Fruit fly (Drosophila melanogaster) whole organism, embryonic: ENCODE measurements around the gene CG15449.

Experiments used
- CG10979 ChIP-seq: fragments of 200-800 bp; sonication (Bioruptor generic); optimal IDR thresholded peaks from 2 replicates; lab custom pipeline; 2018; ENCODE audit warnings: missing biosample characterization, mild to moderate bottlenecking, missing genetic modification characterization, moderate library complexity
- CG15601 ChIP-seq: fragments of 200-800 bp; sonication (Bioruptor generic); optimal IDR thresholded peaks from 3 replicates; lab custom pipeline; 2019; ENCODE audit warnings: missing biosample characterization, mild to moderate bottlenecking, missing genetic modification characterization, moderate library complexity
- CG17568 ChIP-seq: fragments of 200-800 bp; sonication (Bioruptor generic); optimal IDR thresholded peaks from 2 replicates; lab custom pipeline; 2018; ENCODE audit warnings: missing biosample characterization, mild to moderate bottlenecking, missing genetic modification characterization, moderate library complexity
- CG31388 ChIP-seq: fragments of 200-800 bp; sonication (Bioruptor generic); optimal IDR thresholded peaks from 2 replicates; lab custom pipeline; 2016; ENCODE audit warnings: missing biosample characterization, missing genetic modification characterization
- CG4707 ChIP-seq: fragments of 200-800 bp; sonication (Bioruptor generic); optimal IDR thresholded peaks from 2 replicates; lab custom pipeline; 2018; ENCODE audit warnings: missing biosample characterization, mild to moderate bottlenecking, missing genetic modification characterization, moderate library complexity
- CG4730 ChIP-seq: fragments of 200-800 bp; sonication (Bioruptor generic); IDR thresholded peaks from 2 replicates; pipeline ENCODE4 v1.3.6; 2022; ENCODE audit warnings: missing biosample characterization, missing genetic modification characterization
- CG6765 ChIP-seq: fragments of 200-800 bp; sonication (Bioruptor generic); optimal IDR thresholded peaks from 3 replicates; lab custom pipeline; 2017; ENCODE audit warnings: missing biosample characterization, mild to moderate bottlenecking, missing genetic modification characterization
- CG8765 ChIP-seq: fragments of 200-800 bp; sonication (Bioruptor generic); IDR thresholded peaks from 2 replicates; pipeline ENCODE4 v1.3.6; 2022; ENCODE audit warnings: missing biosample characterization, missing genetic modification characterization
- GATAe ChIP-seq: fragments of 200-800 bp; sonication (Bioruptor generic); conservative IDR thresholded peaks from 2 replicates; pipeline ENCODE4 v1.3.6; 2022; ENCODE audit warnings: missing biosample characterization, missing genetic modification characterization
- HHEX ChIP-seq: fragments of 200-800 bp; sonication (Bioruptor generic); optimal IDR thresholded peaks from 3 replicates; lab custom pipeline; 2017; ENCODE audit warnings: missing biosample characterization, mild to moderate bottlenecking, missing genetic modification characterization, missing genetic modification reagents
- Hey ChIP-seq: fragments of 200-800 bp; sonication (Bioruptor generic); optimal IDR thresholded peaks from 3 replicates; lab custom pipeline; 2018; ENCODE audit warnings: missing biosample characterization, mild to moderate bottlenecking, missing genetic modification characterization
- Kr ChIP-seq: fragments of 200-800 bp; sonication (Bioruptor generic); optimal IDR thresholded peaks from 2 replicates; lab custom pipeline; 2017; ENCODE audit warnings: missing biosample characterization, mild to moderate bottlenecking, missing genetic modification characterization
- NC2β ChIP-seq: fragments of 200-800 bp; sonication (Bioruptor generic); optimal IDR thresholded peaks from 2 replicates; lab custom pipeline; 2016; ENCODE audit warnings: missing biosample characterization, missing genetic modification characterization
- Opbp ChIP-seq: fragments of 200-800 bp; sonication (Bioruptor generic); IDR thresholded peaks from 3 replicates; pipeline ENCODE4 v1.3.6; 2022; ENCODE audit warnings: missing biosample characterization, missing genetic modification characterization; ENCODE audit not compliant: partially characterized antibody
- ab ChIP-seq: fragments of 200-800 bp; sonication (Bioruptor generic); optimal IDR thresholded peaks from 2 replicates; lab custom pipeline; 2016; ENCODE audit warnings: missing biosample characterization, missing genetic modification characterization
- ase ChIP-seq: fragments of 200-800 bp; sonication (Bioruptor generic); IDR thresholded peaks from 3 replicates; pipeline ENCODE4 v1.3.6; 2022; ENCODE audit warnings: missing biosample characterization, missing genetic modification characterization
- ash1 ChIP-seq: fragments of 200-800 bp; sonication (Bioruptor generic); optimal IDR thresholded peaks from 2 replicates; lab custom pipeline; 2018; ENCODE audit warnings: missing biosample characterization, mild to moderate bottlenecking, missing genetic modification characterization
- cas ChIP-seq: fragments of 200-800 bp; sonication (Bioruptor generic); IDR thresholded peaks from 2 replicates; pipeline ENCODE4 v1.3.6; 2022; ENCODE audit warnings: missing biosample characterization, missing genetic modification characterization
- chif ChIP-seq, 2 experiments: fragments of 200-800 bp; sonication (Bioruptor generic); optimal IDR thresholded peaks; 3 replicates each; lab custom pipeline; 2016; ENCODE audit warnings: missing biosample characterization in 2 of 2, missing genetic modification characterization in 2 of 2
- dmrt11E ChIP-seq: fragments of 200-800 bp; sonication (Bioruptor generic); optimal IDR thresholded peaks from 3 replicates; lab custom pipeline; 2018; ENCODE audit warnings: missing biosample characterization, mild to moderate bottlenecking, missing genetic modification characterization, moderate library complexity
- dmrt99B ChIP-seq: fragments of 200-800 bp; sonication (Bioruptor generic); optimal IDR thresholded peaks from 2 replicates; lab custom pipeline; 2018; ENCODE audit warnings: missing biosample characterization, mild to moderate bottlenecking, missing genetic modification characterization, moderate library complexity
- dpn ChIP-seq, 2 experiments: fragments of 200-800 bp; sonication (Bioruptor generic); optimal IDR thresholded peaks; 3 replicates each; lab custom pipeline; 2016; ENCODE audit warnings: missing biosample characterization in 2 of 2, missing genetic modification characterization in 2 of 2
- exex ChIP-seq: fragments of 200-800 bp; sonication (Bioruptor generic); optimal IDR thresholded peaks from 4 replicates; lab custom pipeline; 2018; ENCODE audit warnings: missing biosample characterization, mild to moderate bottlenecking, missing genetic modification characterization, moderate library complexity
- gcm2 ChIP-seq: fragments of 200-800 bp; sonication (Bioruptor generic); optimal IDR thresholded peaks from 2 replicates; lab custom pipeline; 2016; ENCODE audit warnings: missing biosample characterization, missing genetic modification characterization
- gro ChIP-seq: fragments of 200-800 bp; sonication (Bioruptor generic); optimal IDR thresholded peaks from 2 replicates; lab custom pipeline; 2016; ENCODE audit warnings: missing biosample characterization, missing genetic modification characterization
- h ChIP-seq: fragments of >200 bp; optimal IDR thresholded peaks from 2 replicates; lab custom pipeline; 2017
- kay ChIP-seq: fragments of 200-800 bp; sonication (Bioruptor generic); optimal IDR thresholded peaks from 2 replicates; lab custom pipeline; 2016; ENCODE audit warnings: missing biosample characterization, missing genetic modification characterization
- lilli ChIP-seq: fragments of 200-800 bp; sonication (Bioruptor generic); optimal IDR thresholded peaks from 3 replicates; lab custom pipeline; 2016; ENCODE audit warnings: missing biosample characterization, missing genetic modification characterization
- maf-S ChIP-seq: fragments of 200-800 bp; sonication (Bioruptor generic); optimal IDR thresholded peaks from 2 replicates; lab custom pipeline; 2016; ENCODE audit warnings: missing biosample characterization, missing genetic modification characterization
- mirr ChIP-seq: fragments of 200-800 bp; sonication (Bioruptor generic); optimal IDR thresholded peaks from 3 replicates; lab custom pipeline; 2018; ENCODE audit warnings: missing biosample characterization, mild to moderate bottlenecking, missing genetic modification characterization
- ranshi ChIP-seq: fragments of 200-800 bp; sonication (Bioruptor generic); IDR thresholded peaks from 2 replicates; pipeline ENCODE4 v1.3.6; 2022; ENCODE audit warnings: missing biosample characterization, missing genetic modification characterization
- row ChIP-seq: fragments of 200-800 bp; sonication (Bioruptor generic); IDR thresholded peaks from 3 replicates; pipeline ENCODE4 v1.3.6; 2022; ENCODE audit warnings: missing biosample characterization, missing genetic modification characterization
- sens ChIP-seq: fragments of 200-800 bp; sonication (Bioruptor generic); peaks from one replicate; lab custom pipeline; 2016; ENCODE audit warnings: missing biosample characterization, missing genetic modification characterization
- sens-2 ChIP-seq: fragments of 200-800 bp; sonication (Bioruptor generic); IDR thresholded peaks from 2 replicates; pipeline ENCODE4 v1.3.6; 2022; ENCODE audit warnings: missing biosample characterization, missing genetic modification characterization
- seq ChIP-seq: fragments of 200-800 bp; sonication (Bioruptor generic); IDR thresholded peaks from 2 replicates; pipeline ENCODE4 v1.3.6; 2022; ENCODE audit warnings: missing biosample characterization, missing genetic modification characterization
- so ChIP-seq: fragments of 200-800 bp; sonication (Bioruptor generic); IDR thresholded peaks from 3 replicates; pipeline ENCODE4 v1.3.6; 2022; ENCODE audit warnings: missing biosample characterization, missing genetic modification characterization
- stwl ChIP-seq: fragments of 200-800 bp; sonication (Bioruptor generic); optimal IDR thresholded peaks from 3 replicates; lab custom pipeline; 2018; ENCODE audit warnings: missing biosample characterization, mild to moderate bottlenecking, missing genetic modification characterization, moderate library complexity
- zen2 ChIP-seq: fragments of 200-800 bp; sonication (Bioruptor generic); IDR thresholded peaks from 3 replicates; pipeline ENCODE4 v1.3.6; 2022; ENCODE audit warnings: missing biosample characterization, missing genetic modification characterization; ENCODE audit not compliant: partially characterized antibody
- zfh1 ChIP-seq: fragments of 200-800 bp; sonication (Bioruptor generic); IDR thresholded peaks from 3 replicates; pipeline ENCODE4 v1.3.6; 2022; ENCODE audit warnings: missing biosample characterization, missing genetic modification characterization

CG15449 gene

dm6 chrX:21053099-21053715 lies 12.8 kb upstream of the CG15449 start (continued):
- TF ChIP-seq seq (GFP tag; lab: Robert Waterston, UW) (peak; percentile 49; the same call in 1 of the 2 replicates), CG8765 (GFP tag; lab: Robert Waterston, UW) (peak; percentile 45), gcm2 (GFP tag; lab: Kevin White, UChicago) (peak; percentile 71), chif (GFP tag; optimal IDR thresholded peaks at IDR 0.05; lab: Kevin White, UChicago) (peak; percentile 47 to 59), CG15601 (tag; lab: Kevin White, UChicago) (peak; percentile 56), dmrt99B (tag; lab: Kevin White, UChicago) (peak; percentile 64), NC2β (peak; percentile 87), dpn (GFP tag; optimal IDR thresholded peaks at IDR 0.05; lab: Kevin White, UChicago) (peak; percentile 55 to 78), ase (GFP tag; lab: Robert Waterston, UW) (0 out of 3 replicates have a peak, but pooled peaks have one; percentile 51), lilli (GFP tag; lab: Kevin White, UChicago) (peak; percentile 72), cas (GFP tag; lab: Robert Waterston, UW) (peak; percentile 34; the same call in 1 of the 2 replicates), HHEX (GFP tag; lab: Kevin White, UChicago) (peak; percentile 90), zfh1 (GFP tag; lab: Robert Waterston, UW) (peak; percentile 76; the same call in 2 of the 3 replicates), ash1 (GFP tag; lab: Kevin White, UChicago) (peak; percentile 87), CG31388 (GFP tag; lab: Kevin White, UChicago) (no peak)

dm6 chrX:21047717-21048116 lies 7.3 kb upstream of the CG15449 start:
- TF ChIP-seq CG10979 (tag; lab: Kevin White, UChicago) (no peak), h (lab: Kevin White, UChicago) (no peak), sens (GFP tag; lab: Kevin White, UChicago) (no peak), CG4707 (GFP tag; lab: Kevin White, UChicago) (no peak), gro (GFP tag; lab: Kevin White, UChicago) (no peak), dmrt11E (tag; lab: Kevin White, UChicago) (no peak), CG6765 (GFP tag; lab: Kevin White, UChicago) (no peak), stwl (tag; lab: Kevin White, UChicago) (no peak), CG4730 (GFP tag; lab: Robert Waterston, UW) (no peak), Opbp (GFP tag; lab: Robert Waterston, UW) (no peak), CG17568 (GFP tag; lab: Kevin White, UChicago) (no peak), Kr (GFP tag; lab: Kevin White, UChicago) (no peak), maf-S (GFP tag; lab: Kevin White, UChicago) (no peak), kay (GFP tag; lab: Kevin White, UChicago) (no peak)

dm6 chrX:21046141-21046540 lies 5.7 kb upstream of the CG15449 start:
- TF ChIP-seq so (GFP tag; lab: Robert Waterston, UW): no peak
- peak; percentile 38 for TF ChIP-seq sens (GFP tag; lab: Kevin White, UChicago)
- 0 out of 2 replicates have a peak, but pooled peaks have one; percentile 11 for TF ChIP-seq GATAe
- TF ChIP-seq ranshi (GFP tag; lab: Robert Waterston, UW): no peak
- no peak for TF ChIP-seq ab
- peak; percentile 26 for TF ChIP-seq mirr (GFP tag; lab: Kevin White, UChicago)
- peak; percentile 63 for TF ChIP-seq sens-2 (GFP tag; lab: Robert Waterston, UW)
- TF ChIP-seq zen2 (GFP tag; lab: Robert Waterston, UW): no peak
- peak; percentile 45 for TF ChIP-seq Hey (tag; lab: Kevin White, UChicago)
- peak; percentile 71 for TF ChIP-seq exex (tag; lab: Kevin White, UChicago)
- TF ChIP-seq row (GFP tag; lab: Robert Waterston, UW): peak; percentile 30; the same call in 2 of the 3 replicates
